Worm (Caenorhabditis elegans): Measurements from ENCODE around the gene sqst-2.

sqst-2 gene

DNA sequence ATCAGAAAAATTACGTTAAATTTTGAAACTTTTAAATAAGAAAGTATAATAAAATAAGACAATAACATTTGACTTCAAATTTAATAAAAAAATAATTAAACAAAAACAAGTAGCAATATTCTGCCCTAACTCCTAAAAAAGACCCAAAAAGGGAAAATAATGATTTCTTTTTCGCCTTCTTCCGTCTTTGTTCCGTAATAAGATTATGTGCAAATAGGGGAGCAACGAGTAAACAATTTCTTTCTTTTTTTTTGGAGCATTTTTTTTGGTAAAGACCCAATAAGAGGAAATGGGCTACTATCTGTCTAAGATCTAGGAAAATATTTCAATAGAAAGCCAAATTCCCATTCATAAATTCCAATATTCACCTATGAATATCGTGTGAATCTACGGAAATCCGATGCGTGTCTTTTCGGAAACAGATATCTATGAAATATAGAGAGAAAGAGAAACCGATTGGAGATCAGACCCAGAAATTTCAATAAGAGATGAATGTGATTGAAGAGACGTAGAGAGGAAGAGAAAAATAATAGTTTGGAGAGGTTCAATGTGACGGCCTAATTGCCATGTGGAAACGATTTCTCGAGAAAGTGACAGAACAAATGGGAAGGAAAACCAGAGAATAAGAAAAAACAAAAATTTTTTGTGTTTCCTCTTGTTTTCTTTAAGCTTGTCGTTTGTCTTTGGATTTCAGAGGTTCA, 10.8 kb downstream of the sqst-2 start:
- peak; percentile 80 for TF ChIP-seq dsc-1 (tag; optimal IDR thresholded peaks at IDR 0.05)
- TF ChIP-seq ztf-4 (tag; optimal IDR thresholded peaks at IDR 0.05) = no peak
- no peak for TF ChIP-seq zag-1 (tag; optimal IDR thresholded peaks at IDR 0.05)
- TF ChIP-seq lin-14 (GFP tag; optimal IDR thresholded peaks at IDR 0.05) = peak; percentile 61
- TF ChIP-seq snu-23 (GFP tag; optimal IDR thresholded peaks at IDR 0.05) = peak; percentile 60
- TF ChIP-seq dpl-1 (GFP tag; optimal IDR thresholded peaks at IDR 0.05) = no peak
- no peak for TF ChIP-seq ces-1 (GFP tag; optimal IDR thresholded peaks at IDR 0.05)
- peak in 1 of 6 experiments; percentile 45 for TF ChIP-seq elt-3 (tag; optimal IDR thresholded peaks at IDR 0.05)
- TF ChIP-seq egl-27 (tag; optimal IDR thresholded peaks at IDR 0.05) = no peak
- peak in 1 of 2 experiments; percentile 12 for TF ChIP-seq lin-35 (GFP tag; optimal IDR thresholded peaks at IDR 0.05)
- TF ChIP-seq nhr-77 (tag; optimal IDR thresholded peaks at IDR 0.05) = no peak
- no peak for TF ChIP-seq egl-13 (tag; optimal IDR thresholded peaks at IDR 0.05)
- peak; percentile 41 for TF ChIP-seq nhr-71 (tag; optimal IDR thresholded peaks at IDR 0.05)
- TF ChIP-seq sptf-1 (tag; optimal IDR thresholded peaks at IDR 0.05) = no peak
- TF ChIP-seq C34B4.2 (tag; optimal IDR thresholded peaks at IDR 0.05) = no peak
- TF ChIP-seq mep-1 (tag; optimal IDR thresholded peaks at IDR 0.05) = peak; percentile 19
- TF ChIP-seq mdl-1 (tag; optimal IDR thresholded peaks at IDR 0.05) = peak in 1 of 2 experiments; percentile 17
- TF ChIP-seq nhr-20 (tag; optimal IDR thresholded peaks at IDR 0.05) = peak; percentile 3
- TF ChIP-seq fkh-4 (tag; optimal IDR thresholded peaks at IDR 0.05; ENCODE audit: borderline replicate concordance) = peak; percentile 40
- TF ChIP-seq blmp-1 (tag; optimal IDR thresholded peaks at IDR 0.05) = peak; percentile 88
- TF ChIP-seq efl-3 (GFP tag; optimal IDR thresholded peaks at IDR 0.05) = no peak
- TF ChIP-seq efl-1 (optimal IDR thresholded peaks at IDR 0.05) = peak in 1 of 2 experiments; percentile 21
- TF ChIP-seq efl-1 (GFP tag; optimal IDR thresholded peaks at IDR 0.05 in 1 of 2) = no peak
- no peak for TF ChIP-seq hlh-17 (GFP tag; optimal IDR thresholded peaks at IDR 0.05; ENCODE audit: borderline replicate concordance)
- peak; percentile 18 for TF ChIP-seq rnt-1 (tag; optimal IDR thresholded peaks at IDR 0.05)
- TF ChIP-seq C16A3.4 (tag; optimal IDR thresholded peaks at IDR 0.05) = peak; percentile 21
- TF ChIP-seq nhr-85 (tag) = peak; percentile 84
- TF ChIP-seq ceh-8 (GFP tag; optimal IDR thresholded peaks at IDR 0.05) = no peak

DNA sequence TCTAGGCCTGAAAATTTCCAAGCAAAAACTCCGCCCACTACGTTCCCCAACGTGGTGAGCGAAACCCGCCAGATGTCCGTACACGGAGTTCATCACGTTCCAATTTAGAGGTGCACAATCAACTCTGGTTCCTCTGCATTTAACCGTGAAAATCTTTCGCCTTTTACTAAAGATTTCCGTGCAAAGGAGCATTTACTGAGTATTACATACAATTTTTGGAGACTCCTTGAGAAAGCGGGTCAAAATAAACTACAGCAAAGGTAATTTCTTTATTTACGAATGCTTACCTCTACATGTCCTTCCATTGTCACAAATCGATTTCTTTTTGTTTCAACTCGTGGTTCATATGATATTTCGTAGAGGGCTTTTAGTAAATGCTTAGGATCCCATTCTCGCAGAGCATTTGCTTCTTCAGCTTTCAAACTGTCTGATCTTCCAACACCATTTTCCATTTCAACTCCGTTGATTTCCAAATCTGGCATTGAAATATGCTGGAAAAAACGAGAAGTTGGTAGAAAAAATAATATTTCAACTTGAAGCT, 12.1 kb downstream of the sqst-2 start, which contains the start of gene F42C5.9:
Gene F42C5.9 (minus strand): TSS at position 491 of the 541 bp plus-strand sequence.
- TF ChIP-seq mep-1 (tag; optimal IDR thresholded peaks at IDR 0.05) (no peak), nhr-20 (tag; optimal IDR thresholded peaks at IDR 0.05) (no peak), swsn-7 (tag; optimal IDR thresholded peaks at IDR 0.05) (peak; percentile 15), nhr-90 (tag; optimal IDR thresholded peaks at IDR 0.05; ENCODE audit: poor library complexity) (peak; percentile 72), efl-1 (optimal IDR thresholded peaks at IDR 0.05) (peak in 1 of 2 experiments; percentile 14), efl-1 (GFP tag; optimal IDR thresholded peaks at IDR 0.05 in 1 of 2) (no peak), ama-1 (optimal IDR thresholded peaks at IDR 0.05) (peak; percentile 28), nhr-77 (tag; optimal IDR thresholded peaks at IDR 0.05) (peak; percentile 31), egl-27 (tag; optimal IDR thresholded peaks at IDR 0.05) (no peak), snu-23 (GFP tag; optimal IDR thresholded peaks at IDR 0.05) (peak; percentile 6), nhr-47 (tag; optimal IDR thresholded peaks at IDR 0.05) (peak; percentile 29), lin-14 (GFP tag; optimal IDR thresholded peaks at IDR 0.05) (peak; percentile 29), blmp-1 (tag; optimal IDR thresholded peaks at IDR 0.05) (no peak), nhr-71 (tag; optimal IDR thresholded peaks at IDR 0.05) (peak; percentile 48), nhr-237 (tag; optimal IDR thresholded peaks at IDR 0.05) (no peak), nhr-85 (tag) (peak; percentile 86), elt-2 (tag; optimal IDR thresholded peaks at IDR 0.05) (peak; percentile 53), snpc-4 (tag; optimal IDR thresholded peaks at IDR 0.05) (peak; percentile 94)

DNA sequence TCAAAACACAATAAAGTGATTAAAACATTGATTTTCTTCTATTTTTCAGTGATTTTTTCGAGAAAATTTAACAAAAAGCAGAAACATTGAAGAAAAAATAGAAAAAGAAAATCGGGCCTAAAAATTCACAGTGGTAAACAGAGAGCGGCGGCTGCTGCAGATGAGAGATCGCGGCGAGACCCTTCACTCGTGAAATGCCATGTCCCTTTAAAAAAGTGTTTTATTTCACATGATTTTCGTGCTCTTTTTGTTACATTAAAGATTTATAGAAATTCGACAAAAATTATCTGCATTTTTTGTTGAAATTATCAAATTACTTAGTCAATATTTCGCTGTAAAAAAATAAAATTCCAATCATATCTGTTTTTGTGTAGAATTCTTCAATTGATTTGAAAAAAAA, 14.8 kb downstream of the sqst-2 start:
- TF ChIP-seq unc-130 (tag; optimal IDR thresholded peaks at IDR 0.05) = peak; percentile 35
- TF ChIP-seq dsc-1 (tag; optimal IDR thresholded peaks at IDR 0.05) = peak; percentile 37
- TF ChIP-seq tbx-2 (tag; optimal IDR thresholded peaks at IDR 0.05) = peak; percentile 45
- TF ChIP-seq F16B12.6 (tag; optimal IDR thresholded peaks at IDR 0.05) = peak; percentile 25
- peak; percentile 11 for TF ChIP-seq blmp-1 (tag; optimal IDR thresholded peaks at IDR 0.05)
- TF ChIP-seq rnt-1 (tag; optimal IDR thresholded peaks at IDR 0.05) = peak; percentile 54
- TF ChIP-seq skn-1 (tag; optimal IDR thresholded peaks at IDR 0.05) = peak; percentile 34
- TF ChIP-seq lin-14 (GFP tag; optimal IDR thresholded peaks at IDR 0.05) = peak; percentile 65
- no peak for TF ChIP-seq hpl-2 (GFP tag; optimal IDR thresholded peaks at IDR 0.05)
- no peak for TF ChIP-seq elt-2 (tag; optimal IDR thresholded peaks at IDR 0.05)
- TF ChIP-seq ztf-11 (tag; optimal IDR thresholded peaks at IDR 0.05) = no peak
- TF ChIP-seq fkh-10 (GFP tag; optimal IDR thresholded peaks at IDR 0.05) = no peak
- peak; percentile 14 for TF ChIP-seq jun-1 (tag; optimal IDR thresholded peaks at IDR 0.05)
- no peak for TF ChIP-seq ztf-4 (tag; optimal IDR thresholded peaks at IDR 0.05)
- peak; percentile 38 for TF ChIP-seq fkh-8 (tag; optimal IDR thresholded peaks at IDR 0.05)
- TF ChIP-seq snpc-4 (tag; optimal IDR thresholded peaks at IDR 0.05) = peak; percentile 43
- TF ChIP-seq aly-2 (tag; optimal IDR thresholded peaks at IDR 0.05) = no peak
- TF ChIP-seq nhr-90 (tag; optimal IDR thresholded peaks at IDR 0.05; ENCODE audit: poor library complexity) = peak; percentile 41
- peak; percentile 63 for TF ChIP-seq mep-1 (tag; optimal IDR thresholded peaks at IDR 0.05)
- TF ChIP-seq nhr-19 (GFP tag; conservative IDR thresholded peaks at IDR 0.05) = peak; percentile 40; the same call in 1 of the 2 replicates

All from whole organism, L1 larva.